Fruit fly (Drosophila melanogaster): Measurements from ENCODE around the gene CG10237.

Gene CG10237

dm6 chr2L:19438685-19439597 lies 3.6 kb downstream of the CG10237 start (continued):
- peak; percentile 99 for TF ChIP-seq Blimp-1 (GFP tag; optimal IDR thresholded peaks at IDR 0.05)
- no peak for TF ChIP-seq CG11398 (GFP tag; optimal IDR thresholded peaks at IDR 0.05)
- TF ChIP-seq CG30403 (GFP tag; optimal IDR thresholded peaks at IDR 0.05), result no peak
- TF ChIP-seq Sry-β (GFP tag; optimal IDR thresholded peaks at IDR 0.05), result peak; percentile 87
- TF ChIP-seq CG32767 (GFP tag; IDR thresholded peaks at IDR 0.05), result 0 out of 2 replicates have a peak, but pooled peaks have one; percentile 21
- no peak for TF ChIP-seq CG12391 (tag; optimal IDR thresholded peaks at IDR 0.05)
- TF ChIP-seq CG7987 (GFP tag; optimal IDR thresholded peaks at IDR 0.05), result no peak
- peak; percentile 43 for TF ChIP-seq Med (GFP tag)
- 0 out of 3 replicates have a peak, but pooled peaks have one; percentile 46 for TF ChIP-seq CG11560 (tag; IDR thresholded peaks at IDR 0.05)
- 0 out of 2 replicates have a peak, but pooled peaks have one; percentile 12 for TF ChIP-seq Dref (GFP tag; IDR thresholded peaks at IDR 0.05)
- no peak for TF ChIP-seq CG7372 (GFP tag; IDR thresholded peaks at IDR 0.05)
- peak; percentile 84; the same call in 1 of the 2 replicates for TF ChIP-seq vvl (GFP tag; IDR thresholded peaks at IDR 0.05)
- peak; percentile 10 for TF ChIP-seq dmrt99B (tag; optimal IDR thresholded peaks at IDR 0.05)
- peak; percentile 92 for TF ChIP-seq CG5180 (GFP tag; optimal IDR thresholded peaks at IDR 0.05)
- 0 out of 3 replicates have a peak, but pooled peaks have one; percentile 9 for TF ChIP-seq CG11093 (GFP tag; IDR thresholded peaks at IDR 0.05)
- TF ChIP-seq CG13287 (GFP tag; IDR thresholded peaks at IDR 0.05; ENCODE audit: partially characterized antibody), result 0 out of 2 replicates have a peak, but pooled peaks have one; percentile 11
- TF ChIP-seq cwo (GFP tag; optimal IDR thresholded peaks at IDR 0.05), result peak; percentile 86
- TF ChIP-seq az2 (GFP tag; optimal IDR thresholded peaks at IDR 0.05), result peak; percentile 9
- no peak for TF ChIP-seq otp (GFP tag; IDR thresholded peaks at IDR 0.05)
- TF ChIP-seq HLH4C (GFP tag; IDR thresholded peaks at IDR 0.05; ENCODE audit: partially characterized antibody), result no peak
- no peak for TF ChIP-seq Dll (GFP tag; IDR thresholded peaks at IDR 0.05; ENCODE audit: partially characterized antibody)
- TF ChIP-seq ken (GFP tag; IDR thresholded peaks at IDR 0.05), result 0 out of 3 replicates have a peak, but pooled peaks have one; percentile 13
- peak; percentile 58 for TF ChIP-seq row (GFP tag; IDR thresholded peaks at IDR 0.05)
- peak; percentile 17; the same call in 1 of the 3 replicates for TF ChIP-seq CG34422 (GFP tag; IDR thresholded peaks at IDR 0.05)
- TF ChIP-seq CG2889 (GFP tag; IDR thresholded peaks at IDR 0.05), result no peak
- TF ChIP-seq pros (GFP tag; optimal IDR thresholded peaks at IDR 0.05), result peak; percentile 85
- 0 out of 2 replicates have a peak, but pooled peaks have one; percentile 17 for TF ChIP-seq Awh (GFP tag; IDR thresholded peaks at IDR 0.05)
- no peak for TF ChIP-seq scrt (GFP tag; optimal IDR thresholded peaks at IDR 0.05)
- no peak for TF ChIP-seq CG7786 (GFP tag; optimal IDR thresholded peaks at IDR 0.05)
- TF ChIP-seq CG8359 (GFP tag; optimal IDR thresholded peaks at IDR 0.05; ENCODE audit: borderline replicate concordance), result no peak
- no peak for TF ChIP-seq CG12155 (GFP tag; optimal IDR thresholded peaks at IDR 0.05)
- TF ChIP-seq sna (GFP tag; IDR thresholded peaks at IDR 0.05; ENCODE audit: partially characterized antibody), result no peak
- no peak for TF ChIP-seq E2f2 (GFP tag; IDR thresholded peaks at IDR 0.05)
- TF ChIP-seq CG11695 (GFP tag; IDR thresholded peaks at IDR 0.05), result no peak
- TF ChIP-seq bbx (GFP tag; IDR thresholded peaks at IDR 0.05; ENCODE audit: partially characterized antibody), result 0 out of 2 replicates have a peak, but pooled peaks have one; percentile 10
- peak in 1 of 2 experiments; percentile 6 for TF ChIP-seq bsh (GFP tag; optimal IDR thresholded peaks at IDR 0.05)
- TF ChIP-seq Doc3 (GFP tag; IDR thresholded peaks at IDR 0.05; ENCODE audit: partially characterized antibody), result no peak
- no peak for TF ChIP-seq grau (tag; optimal IDR thresholded peaks at IDR 0.05)
- 0 out of 2 replicates have a peak, but pooled peaks have one; percentile 23 for TF ChIP-seq HLH3B (GFP tag; IDR thresholded peaks at IDR 0.05)
- TF ChIP-seq CG13894 (tag; optimal IDR thresholded peaks at IDR 0.05), result peak; percentile 6
- TF ChIP-seq Lhr (GFP tag; optimal IDR thresholded peaks at IDR 0.05), result no peak
- TF ChIP-seq Pdp1 (GFP tag; optimal IDR thresholded peaks at IDR 0.05), result no peak
- 0 out of 3 replicates have a peak, but pooled peaks have one; percentile 16 for TF ChIP-seq ci (GFP tag; IDR thresholded peaks at IDR 0.05)
